Worm (Caenorhabditis elegans) whole organism, early embryonic: ENCODE measurements around the gene sart-3.

Experiments
- B0310.2 ChIP-seq: sonication (generic microtip); optimal IDR thresholded peaks from 2 replicates; lab custom pipeline; 2016; ENCODE audit warnings: mild to moderate bottlenecking, missing genetic modification characterization, missing compliant biosample characterization
- aly-1 ChIP-seq: sonication (generic microtip); optimal IDR thresholded peaks from 2 replicates; lab custom pipeline; 2016; ENCODE audit warnings: missing genetic modification characterization, missing compliant biosample characterization
- ama-1 ChIP-seq: fragments of 150-350 bp; optimal IDR thresholded peaks from 2 replicates; lab custom pipeline; 2014
- ceh-13 ChIP-seq: fragments of 200-800 bp; sonication (Bioruptor generic); optimal IDR thresholded peaks from 2 replicates; lab custom pipeline; 2018; ENCODE audit warnings: mild to moderate bottlenecking, missing genetic modification characterization, missing compliant biosample characterization
- ceh-36 ChIP-seq: sonication (generic microtip); optimal IDR thresholded peaks from 2 replicates; lab custom pipeline; 2016; ENCODE audit warnings: missing genetic modification characterization, inconsistent platforms, missing compliant biosample characterization
- flt-1 ChIP-seq: fragments of 200-800 bp; sonication (Bioruptor generic); IDR thresholded peaks from 2 replicates; pipeline ENCODE4 v1.3.6; 2022; ENCODE audit warnings: missing genetic modification characterization, missing compliant biosample characterization
- hmbx-1 ChIP-seq: sonication (generic microtip); optimal IDR thresholded peaks from 2 replicates; lab custom pipeline; 2016; ENCODE audit warnings: mild to moderate bottlenecking, missing genetic modification characterization, missing compliant biosample characterization
- hnd-1 ChIP-seq: sonication (generic microtip); optimal IDR thresholded peaks from 2 replicates; lab custom pipeline; 2016; ENCODE audit warnings: missing genetic modification characterization, missing compliant biosample characterization
- pes-1 ChIP-seq: fragments of 200-800 bp; sonication (Bioruptor generic); IDR thresholded peaks from 2 replicates; pipeline ENCODE4 v1.3.6; 2022; ENCODE audit warnings: missing genetic modification reagents, missing genetic modification characterization, missing compliant biosample characterization
- scrt-1 ChIP-seq: fragments of 200-800 bp; sonication (Bioruptor generic); IDR thresholded peaks from 2 replicates; pipeline ENCODE4 v1.3.6; 2022; ENCODE audit warnings: missing genetic modification characterization, missing compliant biosample characterization
- sea-1 ChIP-seq: fragments of 200-800 bp; sonication (Bioruptor generic); conservative IDR thresholded peaks from 2 replicates; pipeline ENCODE4 v1.3.6; 2022; ENCODE audit warnings: missing genetic modification characterization, missing compliant biosample characterization

- no peak for TF ChIP-seq hmbx-1 (tag; lab: Kevin White, UChicago)
- no peak for TF ChIP-seq ceh-36 (tag; lab: Kevin White, UChicago)
- no peak for TF ChIP-seq pes-1 (GFP tag; lab: Robert Waterston, UW)
- no peak for TF ChIP-seq flt-1 (GFP tag; lab: Robert Waterston, UW)
- no peak for TF ChIP-seq ceh-13 (GFP tag; lab: Kevin White, UChicago)
- no peak for TF ChIP-seq aly-1
- no peak for TF ChIP-seq ama-1
- TF ChIP-seq scrt-1 (GFP tag; lab: Robert Waterston, UW) = no peak
- TF ChIP-seq hnd-1 (tag; lab: Kevin White, UChicago) = no peak
- no peak for TF ChIP-seq B0310.2
- no peak for TF ChIP-seq sea-1 (GFP tag; lab: Robert Waterston, UW)
Observed at ce11 chrIV:11286112-11286511, 46.7 kb downstream of the sart-3 start.
